Worm (Caenorhabditis elegans): ENCODE results near the gene Y43F8B.29.

Y43F8B.29 gene

ce11 chrV:19529168-19529567, 37.8 kb downstream of the Y43F8B.29 start (continued):
- TF ChIP-seq mxl-2 (GFP tag; conservative IDR thresholded peaks at IDR 0.05) (peak; percentile 99), mdl-1 (tag; optimal IDR thresholded peaks at IDR 0.05) (peak; percentile 97 to 100), ceh-20 (GFP tag; IDR thresholded peaks at IDR 0.05) (peak; percentile 96), daf-12 (tag; optimal IDR thresholded peaks at IDR 0.05) (no peak), tra-1 (GFP tag; IDR thresholded peaks at IDR 0.05) (peak; percentile 93), jun-1 (tag; optimal IDR thresholded peaks at IDR 0.05) (peak; percentile 37), F37D6.2 (tag; optimal IDR thresholded peaks at IDR 0.05) (peak; percentile 71), hlh-11 (tag; optimal IDR thresholded peaks at IDR 0.05) (peak; percentile 98), nhr-48 (tag; optimal IDR thresholded peaks at IDR 0.05) (peak; percentile 99), cey-2 (tag; optimal IDR thresholded peaks at IDR 0.05; ENCODE audit: borderline replicate concordance, insufficient read depth) (peak; percentile 93), gei-8 (GFP tag; optimal IDR thresholded peaks at IDR 0.05) (peak; percentile 97), nhr-25 (tag; optimal IDR thresholded peaks at IDR 0.05; ENCODE audit: borderline replicate concordance, insufficient read depth) (peak; percentile 95), aha-1 (tag) (peak; percentile 99), ZK337.2 (GFP tag; IDR thresholded peaks at IDR 0.05) (no peak), hif-1 (tag; optimal IDR thresholded peaks at IDR 0.05) (peak; percentile 3 to 89), lin-38 (GFP tag; IDR thresholded peaks at IDR 0.05) (no peak; the same call in 1 of the 2 replicates), pha-4 (GFP tag; IDR thresholded peaks at IDR 0.05) (peak; percentile 80), pha-4 (tag; optimal IDR thresholded peaks at IDR 0.05) (peak; percentile 76), lin-39 (tag; optimal IDR thresholded peaks at IDR 0.05) (no peak), madf-5 (GFP tag; IDR thresholded peaks at IDR 0.05) (peak in 1 of 2 experiments; percentile 66; a peak in 1 of 4 replicates), unc-62 (GFP tag; optimal IDR thresholded peaks at IDR 0.05 in 1 of 2) (peak in 1 of 2 experiments; percentile 100), unc-62 (tag; optimal IDR thresholded peaks at IDR 0.05) (peak; percentile 83), T26A8.4 (GFP tag; IDR thresholded peaks at IDR 0.05) (peak; percentile 83), lin-15B (tag; optimal IDR thresholded peaks at IDR 0.05) (no peak), saeg-2 (GFP tag; IDR thresholded peaks at IDR 0.05) (peak; percentile 96), spr-1 (tag; optimal IDR thresholded peaks at IDR 0.05) (peak; percentile 75), mes-2 (tag; optimal IDR thresholded peaks at IDR 0.05; ENCODE audit: poor library complexity, severe bottlenecking) (peak; percentile 63), spr-3 (GFP tag; optimal IDR thresholded peaks at IDR 0.05) (no peak), rbr-2 (tag; optimal IDR thresholded peaks at IDR 0.05) (peak; percentile 85), lin-29 (GFP tag; IDR thresholded peaks at IDR 0.05) (peak; percentile 79), php-3 (GFP tag; IDR thresholded peaks at IDR 0.05) (peak; percentile 92), daf-8 (GFP tag; IDR thresholded peaks at IDR 0.05) (no peak), mdt-29 (GFP tag; IDR thresholded peaks at IDR 0.05) (peak; percentile 84), nhr-111 (GFP tag; optimal IDR thresholded peaks at IDR 0.05) (no peak), set-16 (GFP tag; IDR thresholded peaks at IDR 0.05) (peak; percentile 60), lim-7 (GFP tag; IDR thresholded peaks at IDR 0.05) (no peak), lsy-2 (tag; optimal IDR thresholded peaks at IDR 0.05) (peak; percentile 76 to 90), nhr-102 (tag; optimal IDR thresholded peaks at IDR 0.05) (peak; percentile 96), D1046.2 (GFP tag; IDR thresholded peaks at IDR 0.05) (peak; percentile 37; the same call in 1 of the 2 replicates), nhr-11 (tag; optimal IDR thresholded peaks at IDR 0.05) (peak; percentile 97), pqm-1 (tag; optimal IDR thresholded peaks at IDR 0.05) (no peak), unc-39 (tag; optimal IDR thresholded peaks at IDR 0.05) (peak; percentile 87), nhr-42 (GFP tag; IDR thresholded peaks at IDR 0.05) (peak; percentile 82), zfp-2 (tag; optimal IDR thresholded peaks at IDR 0.05) (peak; percentile 20), daf-16 (GFP tag; optimal IDR thresholded peaks at IDR 0.05) (peak; percentile 24 to 82), daf-16 (tag; optimal IDR thresholded peaks at IDR 0.05) (peak; percentile 84), tag-97 (GFP tag; IDR thresholded peaks at IDR 0.05) (no peak), nhr-10 (tag; optimal IDR thresholded peaks at IDR 0.05) (peak; percentile 47)
